Worm (Caenorhabditis elegans) whole organism, late embryonic: ENCODE data around the gene nhr-129.

Experiments used
- K09A11.1 ChIP-seq: sonication (generic microtip); optimal IDR thresholded peaks from 2 replicates; lab custom pipeline; 2017; ENCODE audit warnings: antibody characterized with exemption, mild to moderate bottlenecking, missing genetic modification characterization, missing compliant biosample characterization; ENCODE audit not compliant: insufficient read depth
- T23F11.4 ChIP-seq: fragments of 200-800 bp; sonication (Bioruptor generic); optimal IDR thresholded peaks from 2 replicates; lab custom pipeline; 2018; ENCODE audit warnings: mild to moderate bottlenecking, missing genetic modification characterization, missing compliant biosample characterization
- ama-1 ChIP-seq: fragments of 150-350 bp; optimal IDR thresholded peaks from 2 replicates; lab custom pipeline; 2014
- ceh-14 ChIP-seq: sonication (generic microtip); optimal IDR thresholded peaks from 2 replicates; lab custom pipeline; 2016; ENCODE audit warnings: missing genotype, missing genetic modification characterization, missing compliant biosample characterization
- ceh-2 ChIP-seq: sonication (generic microtip); optimal IDR thresholded peaks from 2 replicates; lab custom pipeline; 2016; ENCODE audit warnings: missing genotype, missing genetic modification characterization, missing compliant biosample characterization
- ceh-30 ChIP-seq: fragments of 150-350 bp; optimal IDR thresholded peaks from 2 replicates; lab custom pipeline; 2014; ENCODE audit warnings: missing biosample characterization, missing genetic modification characterization
- ceh-31 ChIP-seq: sonication (generic microtip); optimal IDR thresholded peaks from 2 replicates; lab custom pipeline; 2016; ENCODE audit warnings: missing genetic modification characterization, missing compliant biosample characterization
- ceh-48 ChIP-seq: sonication (generic microtip); optimal IDR thresholded peaks from 2 replicates; lab custom pipeline; 2016; ENCODE audit warnings: missing genetic modification characterization, inconsistent platforms, missing compliant biosample characterization
- ceh-9 ChIP-seq: sonication (generic microtip); optimal IDR thresholded peaks from 2 replicates; lab custom pipeline; 2016; ENCODE audit warnings: mild to moderate bottlenecking, missing genetic modification characterization, inconsistent platforms, missing compliant biosample characterization
- dmd-4 ChIP-seq: sonication (generic microtip); optimal IDR thresholded peaks from 2 replicates; lab custom pipeline; 2016; ENCODE audit warnings: borderline replicate concordance, missing genetic modification characterization, missing compliant biosample characterization
- dve-1 ChIP-seq: sonication (generic microtip); optimal IDR thresholded peaks from 2 replicates; lab custom pipeline; 2017; ENCODE audit warnings: antibody characterized with exemption, mild to moderate bottlenecking, missing genetic modification characterization, missing compliant biosample characterization
- ets-4 ChIP-seq: sonication (generic microtip); optimal IDR thresholded peaks from 2 replicates; lab custom pipeline; 2016; ENCODE audit warnings: missing genetic modification characterization, missing compliant biosample characterization
- fax-1 ChIP-seq: sonication (generic microtip); optimal IDR thresholded peaks from 2 replicates; lab custom pipeline; 2016; ENCODE audit warnings: missing genotype, missing genetic modification characterization, missing compliant biosample characterization
- hlh-15 ChIP-seq: sonication (generic microtip); optimal IDR thresholded peaks from 2 replicates; lab custom pipeline; 2016; ENCODE audit warnings: missing genetic modification characterization, missing compliant biosample characterization
- hlh-30 ChIP-seq: sonication (generic microtip); optimal IDR thresholded peaks from 2 replicates; lab custom pipeline; 2017; ENCODE audit warnings: antibody characterized with exemption, missing genetic modification characterization, missing compliant biosample characterization; ENCODE audit not compliant: insufficient read depth
- hlh-6 ChIP-seq: sonication (generic microtip); optimal IDR thresholded peaks from 2 replicates; lab custom pipeline; 2016; ENCODE audit warnings: missing genotype, missing genetic modification characterization, missing compliant biosample characterization
- mec-3 ChIP-seq: sonication (generic microtip); optimal IDR thresholded peaks from 2 replicates; lab custom pipeline; 2016; ENCODE audit warnings: borderline replicate concordance, missing genetic modification characterization, missing compliant biosample characterization
- nfya-1 ChIP-seq: sonication (generic microtip); optimal IDR thresholded peaks from 2 replicates; lab custom pipeline; 2017; ENCODE audit warnings: missing genetic modification characterization, mild to moderate bottlenecking, missing compliant biosample characterization, antibody characterized with exemption, moderate library complexity
- nhr-232 ChIP-seq: sonication (generic microtip); optimal IDR thresholded peaks from 2 replicates; lab custom pipeline; 2016; ENCODE audit warnings: missing genetic modification characterization, missing compliant biosample characterization
- npax-4 ChIP-seq: sonication (generic microtip); optimal IDR thresholded peaks from 2 replicates; lab custom pipeline; 2016; ENCODE audit warnings: missing genetic modification characterization, missing compliant biosample characterization
- pag-3 ChIP-seq: sonication (generic microtip); optimal IDR thresholded peaks from 2 replicates; lab custom pipeline; 2016; ENCODE audit warnings: missing compliant biosample characterization, missing genetic modification characterization, borderline replicate concordance
- pha-4 ChIP-seq: fragments of 150-350 bp; optimal IDR thresholded peaks from 2 replicates; lab custom pipeline; 2018; ENCODE audit warnings: missing biosample characterization, missing genetic modification reagents, missing genetic modification characterization
- pros-1 ChIP-seq: fragments of 150-350 bp; optimal IDR thresholded peaks from 2 replicates; lab custom pipeline; 2014; ENCODE audit warnings: missing biosample characterization, missing genetic modification reagents, missing genetic modification characterization
- rnt-1 ChIP-seq: sonication (generic microtip); optimal IDR thresholded peaks from 2 replicates; lab custom pipeline; 2016; ENCODE audit warnings: missing genetic modification characterization, missing compliant biosample characterization
- sox-4 ChIP-seq: sonication (generic microtip); optimal IDR thresholded peaks from 2 replicates; lab custom pipeline; 2017; ENCODE audit warnings: mild to moderate bottlenecking, missing genetic modification characterization, inconsistent platforms, missing compliant biosample characterization
- tbx-2 ChIP-seq: sonication (generic microtip); optimal IDR thresholded peaks from 2 replicates; lab custom pipeline; 2016; ENCODE audit warnings: missing genetic modification characterization, missing compliant biosample characterization
- ttx-3 ChIP-seq: sonication (generic microtip); optimal IDR thresholded peaks from 2 replicates; lab custom pipeline; 2016; ENCODE audit warnings: missing genetic modification reagents, missing genetic modification characterization, missing compliant biosample characterization
- unc-3 ChIP-seq, 2 experiments: fragments of 200-800 bp in 1 of 2; sonication (Bioruptor generic) in 1 of 2; sonication (generic microtip) in 1 of 2; conservative IDR thresholded peaks in 1 of 2; optimal IDR thresholded peaks in 1 of 2; 2 replicates each; pipeline versions ENCODE4 v1.3.6 to Lab custom; 2016 to 2022; ENCODE audit warnings: missing compliant biosample characterization in 2 of 2, missing genetic modification characterization in 2 of 2, missing genetic modification reagents in 1 of 2
- unc-42 ChIP-seq: sonication (generic microtip); optimal IDR thresholded peaks from 2 replicates; lab custom pipeline; 2016; ENCODE audit warnings: missing genotype, missing genetic modification characterization, missing compliant biosample characterization
- unc-55 ChIP-seq: sonication (generic microtip); optimal IDR thresholded peaks from 2 replicates; lab custom pipeline; 2017; ENCODE audit warnings: missing biosample characterization, missing genetic modification reagents, missing genetic modification characterization
- unc-86 ChIP-seq: sonication (generic microtip); optimal IDR thresholded peaks from 2 replicates; lab custom pipeline; 2016; ENCODE audit warnings: missing genetic modification characterization, missing compliant biosample characterization

Gene nhr-129

DNA sequence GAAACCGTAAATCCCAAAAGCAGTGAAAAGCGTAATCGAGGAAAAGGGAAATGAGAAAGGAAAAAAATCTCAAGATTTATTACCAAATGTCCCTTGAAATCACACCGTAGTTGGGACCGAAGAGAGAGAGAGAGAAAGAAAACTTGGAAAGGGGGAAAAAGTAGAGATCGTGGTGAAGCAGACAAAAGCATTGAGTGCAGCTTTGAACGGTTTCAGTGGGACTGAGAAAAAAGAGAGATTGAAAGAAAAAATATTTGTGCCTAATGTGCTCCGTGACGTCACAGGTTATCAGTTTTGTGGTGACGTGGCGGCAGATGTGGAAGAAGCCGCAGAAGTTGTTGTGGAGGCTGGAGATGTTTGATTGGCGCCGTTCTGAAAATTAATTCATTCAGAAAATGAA is 39.4 kb upstream of the nhr-129 start:
- TF ChIP-seq sox-4 (tag; lab: Kevin White, UChicago): no peak
- TF ChIP-seq npax-4 (tag; lab: Kevin White, UChicago): no peak
- no peak for TF ChIP-seq ets-4 (tag; lab: Kevin White, UChicago)
- no peak for TF ChIP-seq unc-86 (tag; lab: Kevin White, UChicago)
- TF ChIP-seq nhr-232 (tag; lab: Kevin White, UChicago): no peak

DNA sequence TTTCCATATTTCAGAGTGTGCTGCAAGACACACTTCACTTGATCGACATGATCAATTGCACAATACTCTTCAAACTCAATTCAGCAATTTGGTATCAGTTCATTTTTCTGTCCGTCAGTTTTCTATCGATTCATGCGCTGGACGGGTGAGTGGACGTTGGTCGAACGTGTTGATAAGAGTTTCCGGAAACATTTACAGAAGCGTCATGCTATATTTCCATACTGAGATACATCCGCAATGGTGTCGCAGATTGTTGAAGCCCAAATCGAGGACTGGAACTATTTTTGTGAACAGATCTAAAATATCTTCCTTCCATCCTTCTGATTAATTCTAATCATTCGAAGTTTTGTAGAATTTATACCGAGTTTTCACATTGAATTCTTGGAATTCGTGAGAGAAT is 38.8 kb upstream of the nhr-129 start:
- no peak for TF ChIP-seq mec-3 (tag; lab: Kevin White, UChicago)
- no peak for TF ChIP-seq ceh-30 (tag; lab: Kevin White, UChicago)
- TF ChIP-seq unc-55 (GFP tag; lab: Kevin White, UChicago): no peak
- no peak for TF ChIP-seq pag-3 (tag; lab: Kevin White, UChicago)
- no peak for TF ChIP-seq ceh-14 (tag; lab: Kevin White, UChicago)
- no peak for TF ChIP-seq unc-42 (tag; lab: Kevin White, UChicago)
- TF ChIP-seq tbx-2 (tag; lab: Kevin White, UChicago): no peak
- no peak for TF ChIP-seq dve-1 (tag; lab: Kevin White, UChicago)
- no peak for TF ChIP-seq pros-1
- no peak for TF ChIP-seq K09A11.1 (tag; lab: Kevin White, UChicago)
- no peak for TF ChIP-seq T23F11.4 (GFP tag; lab: Kevin White, UChicago)
- TF ChIP-seq pha-4: no peak
- no peak for TF ChIP-seq ceh-31
- TF ChIP-seq hlh-30 (tag; lab: Kevin White, UChicago): no peak
- no peak for TF ChIP-seq hlh-6
- no peak for TF ChIP-seq fax-1
- no peak for TF ChIP-seq ceh-2 (tag; lab: Kevin White, UChicago)
- TF ChIP-seq nhr-232 (tag; lab: Kevin White, UChicago): no peak

DNA sequence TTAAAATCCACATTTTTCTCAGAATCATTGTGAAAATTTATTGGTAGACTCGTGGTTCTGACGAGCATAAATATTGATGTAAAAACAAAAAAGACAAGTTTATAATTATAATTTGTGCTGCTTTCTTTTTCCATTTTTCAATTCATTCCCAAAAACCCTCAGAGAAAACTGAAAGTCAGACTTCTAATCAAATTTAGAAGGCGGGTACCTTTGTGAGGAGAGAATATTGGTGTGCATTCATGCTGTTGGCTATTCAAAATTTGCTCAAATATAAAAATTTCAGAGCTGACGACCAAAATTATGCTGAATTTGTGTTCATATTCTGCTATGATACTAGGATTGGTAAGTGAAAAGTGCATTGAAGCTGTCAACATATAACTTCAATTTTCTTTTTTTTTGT is 36.2 kb upstream of the nhr-129 start, which contains the start of gene srx-125:
Gene srx-125 (plus strand): TSS at position 301 of the 400 bp plus-strand sequence.
- TF ChIP-seq npax-4 (tag; lab: Kevin White, UChicago): no peak
- TF ChIP-seq ama-1 (lab: Kevin White, UChicago): no peak
- no peak for TF ChIP-seq dmd-4 (tag; lab: Kevin White, UChicago)
- no peak for TF ChIP-seq ceh-2 (tag; lab: Kevin White, UChicago)
- no peak for TF ChIP-seq ceh-9

DNA sequence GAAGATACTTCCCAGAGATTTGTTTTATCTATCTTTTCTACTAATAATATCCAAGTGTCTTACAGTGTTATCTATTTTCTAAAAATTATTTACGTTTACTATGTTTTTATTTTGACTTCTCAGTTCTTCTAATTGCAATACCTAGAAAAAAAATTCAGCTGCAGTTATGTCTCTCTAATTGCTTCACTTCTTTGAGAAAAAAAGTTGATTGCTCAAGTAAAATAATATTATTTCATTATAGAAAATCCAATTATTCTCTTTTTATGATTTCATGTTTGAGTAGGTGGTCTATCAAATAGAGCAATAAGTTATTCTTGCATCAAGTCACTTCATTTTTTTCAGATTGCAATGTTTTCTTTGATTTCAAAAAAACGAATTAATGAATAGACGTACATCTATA is 35.7 kb upstream of the nhr-129 start:
- TF ChIP-seq unc-3 (GFP tag; conservative IDR thresholded peaks at IDR 0.05; lab: Robert Waterston, UW) (no peak), unc-3 (tag; optimal IDR thresholded peaks at IDR 0.05; lab: Kevin White, UChicago) (no peak)

DNA sequence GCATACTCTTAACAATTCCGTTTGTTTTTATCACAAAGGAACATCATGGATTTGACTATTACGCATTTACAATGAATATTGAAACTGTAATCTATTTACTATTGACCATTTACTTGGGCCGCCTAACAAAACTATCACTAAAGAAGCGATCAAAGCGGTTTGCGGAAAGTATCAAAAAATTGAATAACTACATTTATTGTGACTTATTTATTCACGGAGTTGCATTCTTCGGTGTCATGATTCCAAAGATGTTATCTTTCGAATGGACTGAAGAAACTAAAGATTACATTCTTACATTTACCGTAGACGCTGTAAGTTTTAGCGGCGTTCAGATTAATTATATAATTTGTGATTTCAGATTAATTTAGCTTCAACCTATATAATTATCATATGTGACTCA is 33.4 kb upstream of the nhr-129 start:
- TF ChIP-seq nfya-1 (tag; lab: Kevin White, UChicago): no peak

DNA sequence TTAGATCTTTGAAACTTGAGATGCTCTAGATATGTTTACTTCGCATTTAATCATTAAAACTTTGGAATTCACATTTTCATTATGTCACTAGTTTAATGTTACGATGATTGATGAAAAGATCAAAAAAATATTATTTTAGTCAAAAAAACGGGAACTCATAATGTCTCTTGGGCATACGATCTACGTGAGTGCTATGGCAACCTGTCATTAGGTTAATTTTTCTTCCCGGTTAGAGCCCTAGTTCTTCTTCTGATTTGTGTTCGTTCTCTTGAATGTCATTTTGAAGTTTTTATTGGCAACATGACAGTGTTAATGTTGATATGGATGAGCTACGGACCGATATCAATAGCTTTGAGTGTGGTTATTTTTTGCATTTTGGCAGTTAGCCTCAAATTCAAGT is 32.6 kb upstream of the nhr-129 start, which contains the start of gene srg-46:
Gene srg-46 (plus strand): TSS at position 301 of the 400 bp plus-strand sequence.
- TF ChIP-seq hlh-15 (no peak), ceh-48 (no peak), hlh-30 (tag; lab: Kevin White, UChicago) (no peak), rnt-1 (tag; lab: Kevin White, UChicago) (no peak), ttx-3 (tag; lab: Kevin White, UChicago) (no peak), npax-4 (tag; lab: Kevin White, UChicago) (no peak)
